Worm (Caenorhabditis elegans) whole organism, L1 larva: ENCODE measurements around the gene ZK666.11.

Source experiments
- blmp-1 ChIP-seq: fragments of 150-350 bp; optimal IDR thresholded peaks from 2 replicates; lab custom pipeline; 2014; ENCODE audit warnings: missing biosample characterization, missing genetic modification characterization
- ceh-63 ChIP-seq: fragments of 200-800 bp; sonication (Bioruptor generic); optimal IDR thresholded peaks from 2 replicates; lab custom pipeline; 2018; ENCODE audit warnings: mild to moderate bottlenecking, missing genetic modification characterization, missing compliant biosample characterization
- ces-1 ChIP-seq: fragments of 150-350 bp; optimal IDR thresholded peaks from 2 replicates; lab custom pipeline; 2014; ENCODE audit warnings: missing biosample characterization, missing genetic modification reagents, missing genetic modification characterization
- efl-1 ChIP-seq, 4 experiments: fragments of 150-350 bp; optimal IDR thresholded peaks in 3 of 4; peaks in 1 of 4; 1 replicate in 1 of 4; 2 replicates in 3 of 4; lab custom pipeline; 2014; ENCODE audit warnings: missing biosample characterization in 2 of 4, missing genetic modification characterization in 2 of 4, missing genetic modification reagents in 2 of 4
- egl-13 ChIP-seq: sonication (generic microtip); optimal IDR thresholded peaks from 2 replicates; lab custom pipeline; 2016; ENCODE audit warnings: missing genotype, missing genetic modification reagents, missing genetic modification characterization, missing compliant biosample characterization
- egl-27 ChIP-seq, 2 experiments: fragments of 150-350 bp in 1 of 2; sonication (generic microtip); optimal IDR thresholded peaks; 3 replicates each; lab custom pipeline; 2017 to 2018; ENCODE audit warnings: missing biosample characterization in 2 of 2, missing genetic modification characterization in 2 of 2, missing genetic modification reagents in 2 of 2
- elt-2 ChIP-seq: sonication (generic microtip); optimal IDR thresholded peaks from 2 replicates; lab custom pipeline; 2016; ENCODE audit warnings: missing genetic modification characterization, mild to moderate bottlenecking, inconsistent platforms, missing compliant biosample characterization, missing genetic modification reagents
- ets-5 ChIP-seq: fragments of 200-800 bp; sonication (Bioruptor generic); IDR thresholded peaks from 2 replicates; pipeline ENCODE4 v1.3.6; 2022; ENCODE audit warnings: missing genetic modification characterization, missing compliant biosample characterization
- fkh-4 ChIP-seq: sonication (generic microtip); optimal IDR thresholded peaks from 2 replicates; lab custom pipeline; 2016; ENCODE audit warnings: missing compliant biosample characterization, missing genetic modification characterization, borderline replicate concordance
- grh-1 ChIP-seq: fragments of 200-800 bp; sonication (Bioruptor generic); IDR thresholded peaks from 2 replicates; pipeline ENCODE4 v1.3.6; 2022; ENCODE audit warnings: missing genetic modification reagents, missing genetic modification characterization, missing compliant biosample characterization
- hlh-17 ChIP-seq: fragments of 200-800 bp; sonication (Bioruptor generic); optimal IDR thresholded peaks from 2 replicates; lab custom pipeline; 2018; ENCODE audit warnings: missing genetic modification characterization, mild to moderate bottlenecking, missing compliant biosample characterization, moderate library complexity, borderline replicate concordance
- jun-1 ChIP-seq: fragments of 150-350 bp; optimal IDR thresholded peaks from 2 replicates; lab custom pipeline; 2014; ENCODE audit warnings: missing biosample characterization, missing genetic modification reagents, missing genetic modification characterization
- lin-14 ChIP-seq: fragments of 200-800 bp; sonication (Bioruptor generic); optimal IDR thresholded peaks from 2 replicates; lab custom pipeline; 2018; ENCODE audit warnings: mild to moderate bottlenecking, missing genetic modification characterization, moderate library complexity, missing compliant biosample characterization
- lir-3 ChIP-seq: sonication (generic microtip); optimal IDR thresholded peaks from 2 replicates; lab custom pipeline; 2016; ENCODE audit warnings: mild to moderate bottlenecking, missing genetic modification characterization, moderate library complexity, missing compliant biosample characterization; ENCODE audit not compliant: poor library complexity
- nhr-12 ChIP-seq: sonication (generic microtip); optimal IDR thresholded peaks from 2 replicates; lab custom pipeline; 2017; ENCODE audit warnings: missing biosample characterization, missing genetic modification characterization
- nhr-237 ChIP-seq: fragments of 150-350 bp; optimal IDR thresholded peaks from 2 replicates; lab custom pipeline; 2014; ENCODE audit warnings: missing biosample characterization, missing genetic modification characterization
- nhr-28 ChIP-seq: fragments of 150-350 bp; optimal IDR thresholded peaks from 2 replicates; lab custom pipeline; 2014; ENCODE audit warnings: missing biosample characterization, missing genetic modification characterization
- nhr-76 ChIP-seq: sonication (generic microtip); optimal IDR thresholded peaks from 2 replicates; lab custom pipeline; 2017; ENCODE audit warnings: missing biosample characterization, missing genetic modification characterization
- nhr-84 ChIP-seq: sonication (generic microtip); optimal IDR thresholded peaks from 2 replicates; lab custom pipeline; 2017; ENCODE audit warnings: missing biosample characterization, missing genetic modification characterization
- pag-3 ChIP-seq: sonication (generic microtip); optimal IDR thresholded peaks from 2 replicates; lab custom pipeline; 2017; ENCODE audit warnings: missing genetic modification characterization, mild to moderate bottlenecking, missing compliant biosample characterization, antibody characterized with exemption, borderline replicate concordance; ENCODE audit not compliant: insufficient read depth
- pqm-1 ChIP-seq: sonication (generic microtip); optimal IDR thresholded peaks from 3 replicates; lab custom pipeline; 2017; ENCODE audit warnings: missing biosample characterization, missing genetic modification characterization
- snu-23 ChIP-seq: sonication (generic microtip); optimal IDR thresholded peaks from 2 replicates; lab custom pipeline; 2016; ENCODE audit warnings: missing genetic modification characterization, missing compliant biosample characterization
- sptf-1 ChIP-seq: fragments of 150-350 bp; optimal IDR thresholded peaks from 2 replicates; lab custom pipeline; 2014; ENCODE audit warnings: missing biosample characterization, missing genetic modification characterization
- tbx-2 ChIP-seq: sonication (generic microtip); optimal IDR thresholded peaks from 2 replicates; lab custom pipeline; 2016; ENCODE audit warnings: missing genetic modification characterization, missing compliant biosample characterization
- unc-62 ChIP-seq: fragments of 150-350 bp; optimal IDR thresholded peaks from 2 replicates; lab custom pipeline; 2014; ENCODE audit warnings: missing biosample characterization, missing genetic modification reagents, missing genetic modification characterization
- unc-86 ChIP-seq: sonication (generic microtip); optimal IDR thresholded peaks from 2 replicates; lab custom pipeline; 2016; ENCODE audit warnings: missing genetic modification characterization, missing compliant biosample characterization
- unc-98 ChIP-seq: fragments of 200-800 bp; sonication (Bioruptor generic); IDR thresholded peaks from 2 replicates; pipeline ENCODE4 v1.3.6; 2022; ENCODE audit warnings: missing genetic modification characterization, missing compliant biosample characterization
- vab-15 ChIP-seq: sonication (generic microtip); optimal IDR thresholded peaks from 2 replicates; lab custom pipeline; 2017; ENCODE audit warnings: missing genotype, mild to moderate bottlenecking, missing genetic modification characterization, missing compliant biosample characterization
- zag-1 ChIP-seq: fragments of 150-350 bp; optimal IDR thresholded peaks from 2 replicates; lab custom pipeline; 2014; ENCODE audit warnings: missing biosample characterization, missing genetic modification characterization
- zip-4 ChIP-seq: fragments of 200-800 bp; sonication (Bioruptor generic); optimal IDR thresholded peaks from 2 replicates; lab custom pipeline; 2018; ENCODE audit warnings: mild to moderate bottlenecking, missing genetic modification characterization, moderate library complexity, missing compliant biosample characterization

Gene ZK666.11

DNA sequence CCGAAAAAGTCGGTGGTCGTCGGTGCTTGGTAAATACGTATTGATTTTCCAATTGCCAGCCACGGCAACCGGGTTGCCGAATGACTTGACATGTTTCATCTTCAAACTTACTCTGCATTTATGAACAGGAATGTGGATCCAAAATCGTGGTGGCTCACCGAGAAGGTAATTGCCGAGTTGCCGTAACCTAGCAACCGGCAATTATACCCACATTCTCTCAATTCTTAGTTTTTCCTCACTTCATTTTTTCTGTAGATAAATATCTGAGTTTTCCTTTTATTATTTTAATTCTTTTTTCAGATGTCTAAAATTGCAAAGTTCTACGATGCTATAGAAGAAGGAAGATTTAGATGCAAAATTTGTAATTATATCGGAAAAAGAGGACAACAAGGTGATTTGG is 29.7 kb upstream of the ZK666.11 start, which contains the start of gene ZK673.4:
Gene ZK673.4 (plus strand): TSS at position 301 of the 400 bp plus-strand sequence.
- TF ChIP-seq blmp-1 (no peak), ets-5 (GFP tag; lab: Robert Waterston, UW) (no peak), snu-23 (GFP tag; lab: Kevin White, UChicago) (no peak), zag-1 (tag; lab: Kevin White, UChicago) (no peak), fkh-4 (tag; lab: Kevin White, UChicago) (no peak), egl-27 (tag; optimal IDR thresholded peaks at IDR 0.05; lab: Kevin White, UChicago) (no peak), pag-3 (tag; lab: Kevin White, UChicago) (no peak), ceh-63 (GFP tag; lab: Kevin White, UChicago) (no peak), unc-62 (GFP tag; lab: Kevin White, UChicago) (no peak), egl-13 (tag; lab: Kevin White, UChicago) (no peak), nhr-76 (no peak), nhr-237 (no peak), vab-15 (tag; lab: Kevin White, UChicago) (no peak), jun-1 (no peak), nhr-84 (tag; lab: Kevin White, UChicago) (no peak), lin-14 (GFP tag; lab: Kevin White, UChicago) (no peak), zip-4 (GFP tag; lab: Kevin White, UChicago) (no peak), hlh-17 (GFP tag; lab: Kevin White, UChicago) (no peak)

DNA sequence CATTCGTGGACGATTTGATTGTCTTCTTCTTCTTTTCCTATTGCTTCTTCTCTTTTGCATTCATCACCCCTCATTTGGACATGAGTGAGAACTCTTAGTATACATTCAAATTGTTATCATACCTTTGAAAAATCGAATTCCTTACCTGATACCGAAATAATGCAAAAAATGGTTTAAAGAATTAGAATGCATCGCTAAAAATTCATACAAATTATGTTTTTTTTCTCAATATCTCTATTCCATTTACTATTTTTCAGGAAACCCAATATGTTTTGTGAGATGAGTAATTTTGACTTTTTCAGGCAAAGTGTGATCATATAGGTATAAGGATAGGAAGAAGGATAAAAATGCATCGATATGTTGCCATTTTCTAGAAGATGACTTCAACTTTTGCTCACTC is 25.3 kb upstream of the ZK666.11 start, which contains the start of gene ZK673.11:
Gene ZK673.11 (plus strand): TSS at position 301 of the 400 bp plus-strand sequence.
- TF ChIP-seq unc-98 (GFP tag; lab: Robert Waterston, UW) (no peak), pqm-1 (tag; lab: Kevin White, UChicago) (no peak)

DNA sequence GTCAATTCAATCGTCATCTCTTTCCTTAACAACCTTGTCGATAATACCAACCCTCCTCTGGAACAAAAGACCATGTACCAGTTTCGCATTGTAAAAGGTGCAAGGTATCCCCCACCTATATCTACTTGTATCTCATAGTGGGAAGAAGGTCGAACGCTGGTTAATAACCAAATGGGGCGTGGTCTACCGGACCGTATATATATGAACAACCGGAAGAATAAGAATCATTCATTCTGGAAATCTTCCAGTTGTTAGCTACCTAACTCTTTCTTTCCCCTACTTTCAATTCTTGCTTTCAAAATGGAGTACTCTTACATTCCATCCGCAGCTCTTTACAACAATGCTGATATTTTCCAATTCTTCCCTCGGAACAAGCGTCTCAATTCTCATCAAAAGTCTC is 21.1 kb upstream of the ZK666.11 start, which contains the start of gene ZK673.5:
Gene ZK673.5 (plus strand): TSS at position 301 of the 400 bp plus-strand sequence.
- TF ChIP-seq grh-1 (GFP tag; lab: Robert Waterston, UW): no peak
- TF ChIP-seq egl-13 (tag; lab: Kevin White, UChicago): no peak

DNA sequence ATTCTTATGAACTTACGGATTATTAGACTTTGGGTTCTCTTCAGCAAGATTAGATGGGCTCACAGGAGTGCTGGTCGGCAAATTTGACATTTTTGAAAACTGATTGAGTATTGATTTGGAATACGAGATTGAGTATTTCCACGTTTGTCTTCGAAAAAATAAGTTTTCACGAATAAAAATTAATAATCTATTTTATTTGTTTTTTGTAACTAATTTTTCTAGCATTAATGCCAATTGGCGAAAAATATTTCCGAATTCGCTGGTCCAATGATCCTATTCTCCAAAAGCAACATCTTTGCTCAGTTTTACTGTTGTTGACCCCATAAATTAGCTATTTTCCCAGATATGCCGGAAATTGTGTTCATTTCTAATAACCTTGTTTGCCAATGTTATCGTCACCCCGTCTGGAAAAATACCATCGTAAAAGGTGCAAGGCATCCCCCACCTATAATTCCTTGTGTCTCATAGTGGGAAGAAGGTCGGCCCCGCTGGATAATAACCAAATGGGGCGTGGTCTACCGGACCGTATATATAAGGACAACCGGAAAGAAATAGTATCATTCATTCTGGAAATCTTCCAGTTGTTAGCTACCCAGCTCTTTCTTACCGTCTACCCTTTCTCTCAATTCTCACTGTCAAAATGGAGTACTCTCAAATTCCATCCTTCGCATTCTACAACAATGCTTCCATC is 17.9 kb upstream of the ZK666.11 start, which contains the start of the genes ZK673.6 and sdz-37:
Gene ZK673.6 (minus strand): TSS at position 101 of the 691 bp plus-strand sequence.
Gene sdz-37 (plus strand): TSS at position 641 of the 691 bp plus-strand sequence.
- TF ChIP-seq lir-3 (tag; lab: Kevin White, UChicago): no peak
- no peak for TF ChIP-seq sptf-1
- no peak for TF ChIP-seq ces-1 (GFP tag; lab: Kevin White, UChicago)
- TF ChIP-seq nhr-76: no peak
- TF ChIP-seq, all 84 proteins: peak for 0

ce11 chrII:10466552-10466951 is 15.8 kb upstream of the ZK666.11 start, which contains the start of gene tnc-2:
Gene tnc-2, plus strand, starts transcription at chrII:10466852.
- TF ChIP-seq jun-1 (no peak), efl-1 (optimal IDR thresholded peaks at IDR 0.05; lab: Kevin White, UChicago) (no peak), efl-1 (GFP tag; optimal IDR thresholded peaks at IDR 0.05 in 1 of 2; lab: Kevin White, UChicago) (peak in 1 of 2 experiments; percentile 51)

- peak; percentile 57 for TF ChIP-seq elt-2 (tag; lab: Kevin White, UChicago)
- no peak for TF ChIP-seq nhr-28 (tag; lab: Kevin White, UChicago)
- TF ChIP-seq unc-86: no peak
- no peak for TF ChIP-seq tbx-2 (tag; lab: Kevin White, UChicago)
- no peak for TF ChIP-seq nhr-12 (tag; lab: Kevin White, UChicago)
Observed at ce11 chrII:10470159-10470558, 12.2 kb upstream of the ZK666.11 start, which contains the start of gene clec-143. Gene clec-143, minus strand, starts transcription at chrII:10470297.
